Worm (Caenorhabditis elegans) whole organism, L3 larva: ENCODE results near the gene ZC13.10.

ENCODE experiments used
- R02D3.7 ChIP-seq: fragments of 150-350 bp; optimal IDR thresholded peaks from 2 replicates; lab custom pipeline; 2014; ENCODE audit warnings: missing biosample characterization, missing genetic modification characterization
- ama-1 ChIP-seq: fragments of 150-350 bp; optimal IDR thresholded peaks from 2 replicates; lab custom pipeline; 2018
- ceh-16 ChIP-seq: sonication (generic microtip); optimal IDR thresholded peaks from 2 replicates; lab custom pipeline; 2017; ENCODE audit warnings: missing biosample characterization, missing genetic modification characterization
- ceh-28 ChIP-seq: fragments of 150-350 bp; optimal IDR thresholded peaks from 2 replicates; lab custom pipeline; 2014; ENCODE audit warnings: missing biosample characterization, missing genetic modification reagents, missing genetic modification characterization
- daf-12 ChIP-seq: fragments of 150-350 bp; optimal IDR thresholded peaks from 2 replicates; lab custom pipeline; 2014; ENCODE audit warnings: missing biosample characterization, missing genetic modification reagents, missing genetic modification characterization
- elt-2 ChIP-seq: sonication (generic microtip); optimal IDR thresholded peaks from 2 replicates; lab custom pipeline; 2016; ENCODE audit warnings: missing genetic modification reagents, mild to moderate bottlenecking, missing genetic modification characterization, missing compliant biosample characterization
- jun-1 ChIP-seq: fragments of 150-350 bp; optimal IDR thresholded peaks from 2 replicates; lab custom pipeline; 2014; ENCODE audit warnings: missing biosample characterization, missing genetic modification reagents, missing genetic modification characterization
- nhr-25 ChIP-seq: sonication (generic microtip); optimal IDR thresholded peaks from 2 replicates; lab custom pipeline; 2017; ENCODE audit warnings: missing biosample characterization, missing genetic modification characterization
- nhr-43 ChIP-seq: sonication (generic microtip); optimal IDR thresholded peaks from 2 replicates; lab custom pipeline; 2016; ENCODE audit warnings: mild to moderate bottlenecking, missing genetic modification characterization, missing compliant biosample characterization; ENCODE audit not compliant: poor library complexity, severe bottlenecking
- pha-4 ChIP-seq: fragments of 150-350 bp; optimal IDR thresholded peaks from 2 replicates; lab custom pipeline; 2014; ENCODE audit warnings: missing biosample characterization, missing genetic modification reagents, missing genetic modification characterization
- pqm-1 ChIP-seq: fragments of 150-350 bp; optimal IDR thresholded peaks from 2 replicates; lab custom pipeline; 2017; ENCODE audit warnings: missing biosample characterization, missing genetic modification characterization, inconsistent platforms
- sea-2 ChIP-seq: fragments of 150-350 bp; sonication (generic microtip); optimal IDR thresholded peaks from 4 replicates; lab custom pipeline; 2014; ENCODE audit warnings: missing biosample characterization, missing genetic modification reagents, missing genetic modification characterization
- snpc-4 ChIP-seq: fragments of 150-350 bp; optimal IDR thresholded peaks from 2 replicates; lab custom pipeline; 2014; ENCODE audit warnings: missing biosample characterization, missing genetic modification characterization
- unc-39 ChIP-seq: sonication (generic microtip); optimal IDR thresholded peaks from 4 replicates; lab custom pipeline; 2017; ENCODE audit warnings: missing biosample characterization, missing genetic modification characterization
- unc-62 ChIP-seq: fragments of 150-350 bp; sonication (generic microtip); optimal IDR thresholded peaks from 4 replicates; lab custom pipeline; 2014; ENCODE audit warnings: missing biosample characterization, missing genetic modification reagents, missing genetic modification characterization

ZC13.10 gene

DNA sequence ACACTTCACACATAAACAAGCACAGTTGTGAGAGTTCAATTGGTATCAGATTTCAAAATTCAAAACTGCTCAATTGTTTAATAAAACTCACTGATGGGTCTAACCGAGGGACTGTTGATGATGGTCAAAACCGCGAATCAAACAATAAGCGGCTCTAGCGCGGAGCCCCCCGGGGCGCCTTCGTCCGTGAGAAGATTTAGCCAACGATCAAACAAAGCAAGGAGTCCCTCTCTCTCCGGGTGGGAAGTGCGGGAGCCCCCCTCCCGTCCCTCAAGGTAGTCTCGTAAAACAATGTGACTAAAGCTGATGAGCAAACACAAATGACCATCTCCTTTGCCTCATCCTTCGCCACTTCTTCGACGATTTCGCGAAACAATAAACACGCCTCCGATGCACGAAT is 44.8 kb downstream of the ZC13.10 start:
- TF ChIP-seq pha-4 (tag; lab: Kevin White, UChicago) (peak; percentile 7), ceh-16 (tag; lab: Kevin White, UChicago) (no peak)

DNA sequence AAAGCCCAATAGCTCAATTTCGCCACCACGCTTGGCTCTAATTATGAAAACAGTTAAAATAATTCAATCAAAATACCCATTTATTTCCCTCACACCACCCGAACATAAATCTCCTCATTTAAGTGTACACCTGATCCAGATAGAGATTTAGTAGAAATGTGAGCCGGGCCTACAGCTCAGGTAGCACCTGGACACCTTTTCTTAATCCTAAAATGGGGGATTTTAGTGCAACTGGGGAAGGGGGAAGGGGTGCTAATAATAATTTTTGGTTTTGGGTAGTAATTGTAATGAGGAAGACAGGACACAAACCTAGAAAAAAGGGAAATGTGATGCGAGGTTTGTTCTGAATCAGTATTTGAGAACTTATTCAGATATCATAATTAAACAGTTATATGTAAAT is 48.8 kb downstream of the ZC13.10 start:
- TF ChIP-seq elt-2 (no peak), R02D3.7 (tag; lab: Kevin White, UChicago) (no peak), sea-2 (GFP tag; lab: Kevin White, UChicago) (no peak), unc-62 (GFP tag; lab: Kevin White, UChicago) (no peak), ceh-16 (tag; lab: Kevin White, UChicago) (no peak), unc-39 (tag; lab: Kevin White, UChicago) (no peak), jun-1 (tag; lab: Kevin White, UChicago) (no peak), ama-1 (lab: Kevin White, UChicago) (no peak), nhr-43 (tag; lab: Kevin White, UChicago) (no peak), snpc-4 (tag; lab: Kevin White, UChicago) (no peak)

DNA sequence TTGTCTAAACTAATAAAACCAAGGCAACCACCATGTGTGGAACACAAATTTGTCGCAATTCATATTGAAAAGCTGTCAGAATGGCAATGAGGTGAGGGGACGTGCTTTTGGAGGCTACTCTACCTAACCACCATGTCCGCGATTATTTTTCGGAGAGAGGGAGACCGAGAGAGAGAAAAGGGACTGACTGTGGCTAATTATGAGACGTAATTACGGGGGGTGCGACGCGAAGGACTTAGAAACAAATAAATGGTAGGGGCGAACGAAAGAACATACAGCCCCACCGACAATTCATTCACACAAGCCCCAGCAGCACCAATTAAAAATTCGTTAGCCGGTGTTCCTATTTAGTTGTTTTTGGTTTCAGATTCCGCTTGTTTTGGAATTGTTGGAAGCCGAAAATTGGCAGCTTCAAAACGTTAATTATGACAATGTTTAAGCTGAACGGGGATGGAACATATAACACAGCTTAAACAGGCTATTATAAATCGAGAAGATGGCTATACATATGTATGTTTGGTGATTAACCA is 49.6 kb downstream of the ZC13.10 start:
- TF ChIP-seq snpc-4 (tag; lab: Kevin White, UChicago) (no peak), ceh-16 (tag; lab: Kevin White, UChicago) (no peak), nhr-25 (tag; lab: Kevin White, UChicago) (peak; percentile 27)

- TF ChIP-seq daf-12 (tag; lab: Kevin White, UChicago): no peak
- no peak for TF ChIP-seq snpc-4 (tag; lab: Kevin White, UChicago)
- TF ChIP-seq unc-62 (GFP tag; lab: Kevin White, UChicago): no peak
- no peak for TF ChIP-seq pqm-1 (tag; lab: Kevin White, UChicago)
- no peak for TF ChIP-seq ceh-28 (tag; lab: Kevin White, UChicago)
Observed at ce11 chrX:851421-851820, 51.0 kb downstream of the ZC13.10 start, which contains the start of gene igcm-1. igcm-1 (minus strand) TSS chrX:851521.
